Worm (Caenorhabditis elegans) whole organism, L4 larva: ENCODE data around the gene klo-2.
"Not testable (repeated sequence)": the region's sequence is repeated elsewhere in the genome, so short reads cannot be mapped to it uniquely, and the experiment has no call there.

Experiments used
- F26F4.8 ChIP-seq: fragments of 200-800 bp; sonication (Bioruptor generic); conservative IDR thresholded peaks from 2 replicates; pipeline ENCODE4 v1.3.6; 2022; ENCODE audit warnings: missing genetic modification characterization, missing compliant biosample characterization
- F49E8.2 ChIP-seq: sonication (generic microtip); optimal IDR thresholded peaks from 2 replicates; lab custom pipeline; 2016; ENCODE audit warnings: missing compliant biosample characterization, mild to moderate bottlenecking, missing genetic modification characterization, borderline replicate concordance
- T26A8.4 ChIP-seq: fragments of 200-800 bp; sonication (Bioruptor generic); IDR thresholded peaks from 2 replicates; pipeline ENCODE4 v1.3.6; 2022; ENCODE audit warnings: missing genetic modification characterization, missing compliant biosample characterization
- ZK337.2 ChIP-seq: fragments of 200-800 bp; sonication (Bioruptor generic); IDR thresholded peaks from 2 replicates; pipeline ENCODE4 v1.3.6; 2022; ENCODE audit warnings: missing genetic modification reagents, missing genetic modification characterization, missing compliant biosample characterization
- ZK546.5 ChIP-seq, 2 experiments: sonication (generic microtip); optimal IDR thresholded peaks; 2 replicates each; lab custom pipeline; 2017; ENCODE audit warnings: missing biosample characterization in 2 of 2, missing genetic modification characterization in 2 of 2
- aly-2 ChIP-seq: sonication (generic microtip); optimal IDR thresholded peaks from 2 replicates; lab custom pipeline; 2018; ENCODE audit warnings: missing biosample characterization, missing genetic modification characterization
- arid-1 ChIP-seq: fragments of 200-800 bp; sonication (Bioruptor generic); conservative IDR thresholded peaks from 2 replicates; pipeline ENCODE4 v1.3.6; 2022; ENCODE audit warnings: missing genetic modification reagents, missing genetic modification characterization, missing compliant biosample characterization
- attf-4 ChIP-seq: sonication (generic microtip); optimal IDR thresholded peaks from 3 replicates; lab custom pipeline; 2017; ENCODE audit warnings: missing biosample characterization, missing genetic modification characterization
- ceh-32 ChIP-seq: sonication (generic microtip); optimal IDR thresholded peaks from 2 replicates; lab custom pipeline; 2016; ENCODE audit warnings: mild to moderate bottlenecking, missing genetic modification characterization, missing compliant biosample characterization; ENCODE audit not compliant: poor library complexity
- daf-16 ChIP-seq, 3 experiments: sonication (generic microtip); optimal IDR thresholded peaks; 2 replicates each; lab custom pipeline; 2016 to 2017; ENCODE audit warnings: missing genetic modification characterization in 3 of 3, missing genetic modification reagents in 3 of 3, mild to moderate bottlenecking in 2 of 3, missing compliant biosample characterization in 2 of 3, missing biosample characterization in 1 of 3, moderate library complexity in 1 of 3
- dmd-6 ChIP-seq: fragments of 200-800 bp; sonication (Bioruptor generic); IDR thresholded peaks from 2 replicates; pipeline ENCODE4 v1.3.6; 2022; ENCODE audit warnings: missing genetic modification reagents, missing genetic modification characterization, missing compliant biosample characterization
- dmd-8 ChIP-seq: fragments of 200-800 bp; sonication (Bioruptor generic); IDR thresholded peaks from 2 replicates; pipeline ENCODE4 v1.3.6; 2022; ENCODE audit warnings: missing genetic modification characterization, missing compliant biosample characterization
- dpl-1 ChIP-seq: fragments of 150-350 bp; optimal IDR thresholded peaks from 2 replicates; lab custom pipeline; 2014; ENCODE audit warnings: missing biosample characterization, missing genetic modification reagents, missing genetic modification characterization
- egl-43 ChIP-seq: fragments of 200-800 bp; sonication (Bioruptor generic); IDR thresholded peaks from 2 replicates; pipeline ENCODE4 v1.3.6; 2022; ENCODE audit warnings: missing genetic modification reagents, missing genetic modification characterization, missing compliant biosample characterization
- hlh-11 ChIP-seq: fragments of 200-800 bp; sonication (Bioruptor generic); optimal IDR thresholded peaks from 2 replicates; lab custom pipeline; 2018; ENCODE audit warnings: mild to moderate bottlenecking, missing genetic modification characterization, missing compliant biosample characterization
- hlh-30 ChIP-seq: sonication (generic microtip); optimal IDR thresholded peaks from 2 replicates; lab custom pipeline; 2017; ENCODE audit warnings: antibody characterized with exemption, mild to moderate bottlenecking, missing genetic modification characterization, missing compliant biosample characterization; ENCODE audit not compliant: insufficient read depth
- lim-7 ChIP-seq: fragments of 200-800 bp; sonication (Bioruptor generic); IDR thresholded peaks from 2 replicates; pipeline ENCODE4 v1.3.6; 2022; ENCODE audit warnings: missing genetic modification characterization, missing compliant biosample characterization
- lin-1 ChIP-seq: fragments of 200-800 bp; sonication (Bioruptor generic); IDR thresholded peaks from 2 replicates; pipeline ENCODE4 v1.3.6; 2022; ENCODE audit warnings: missing genetic modification reagents, missing genetic modification characterization, missing compliant biosample characterization
- lin-13 ChIP-seq: fragments of 150-350 bp; optimal IDR thresholded peaks from 2 replicates; lab custom pipeline; 2014; ENCODE audit warnings: missing biosample characterization, missing genetic modification reagents, missing genetic modification characterization
- lin-38 ChIP-seq: fragments of 200-800 bp; sonication (Bioruptor generic); IDR thresholded peaks from 2 replicates; pipeline ENCODE4 v1.3.6; 2022; ENCODE audit warnings: missing genetic modification reagents, missing genetic modification characterization, missing compliant biosample characterization
- lin-39 ChIP-seq: fragments of 150-350 bp; optimal IDR thresholded peaks from 2 replicates; lab custom pipeline; 2014; ENCODE audit warnings: missing biosample characterization, missing genetic modification reagents, missing genetic modification characterization
- lsy-2 ChIP-seq, 2 experiments: fragments of 150-350 bp in 1 of 2; sonication (generic microtip) in 1 of 2; optimal IDR thresholded peaks; 2 replicates each; lab custom pipeline; 2014 to 2017; ENCODE audit warnings: missing biosample characterization in 2 of 2, missing genetic modification characterization in 2 of 2
- madf-9 ChIP-seq: fragments of 200-800 bp; sonication (Bioruptor generic); conservative IDR thresholded peaks from 2 replicates; pipeline ENCODE4 v1.3.6; 2022; ENCODE audit warnings: missing genetic modification reagents, missing genetic modification characterization, missing compliant biosample characterization
- mdt-29 ChIP-seq: fragments of 200-800 bp; sonication (Bioruptor generic); IDR thresholded peaks from 2 replicates; pipeline ENCODE4 v1.3.6; 2022; ENCODE audit warnings: missing genetic modification reagents, missing genetic modification characterization, missing compliant biosample characterization
- mxl-2 ChIP-seq: fragments of 200-800 bp; sonication (Bioruptor generic); conservative IDR thresholded peaks from 2 replicates; pipeline ENCODE4 v1.3.6; 2022; ENCODE audit warnings: missing genetic modification reagents, missing genetic modification characterization, missing compliant biosample characterization
- nhr-11 ChIP-seq: fragments of 150-350 bp; optimal IDR thresholded peaks from 2 replicates; lab custom pipeline; 2014; ENCODE audit warnings: missing biosample characterization, missing genetic modification characterization
- nhr-41 ChIP-seq: fragments of 200-800 bp; sonication (Bioruptor generic); IDR thresholded peaks from 2 replicates; pipeline ENCODE4 v1.3.6; 2022; ENCODE audit warnings: missing genetic modification reagents, missing genetic modification characterization, missing compliant biosample characterization
- nhr-42 ChIP-seq: fragments of 200-800 bp; sonication (Bioruptor generic); IDR thresholded peaks from 2 replicates; pipeline ENCODE4 v1.3.6; 2022; ENCODE audit warnings: missing genetic modification characterization, missing compliant biosample characterization
- nhr-6 ChIP-seq: fragments of 150-350 bp; optimal IDR thresholded peaks from 2 replicates; lab custom pipeline; 2014; ENCODE audit warnings: missing biosample characterization, missing genetic modification characterization
- nhr-77 ChIP-seq: fragments of 150-350 bp; optimal IDR thresholded peaks from 2 replicates; lab custom pipeline; 2014; ENCODE audit warnings: missing biosample characterization, missing genetic modification characterization
- pha-4 ChIP-seq, 2 experiments: fragments of 150-350 bp in 1 of 2; fragments of 200-800 bp in 1 of 2; sonication (Bioruptor generic) in 1 of 2; IDR thresholded peaks in 1 of 2; optimal IDR thresholded peaks in 1 of 2; 2 replicates each; pipeline versions ENCODE4 v1.3.6 to Lab custom; 2014 to 2022; ENCODE audit warnings: missing genetic modification characterization in 2 of 2, missing genetic modification reagents in 2 of 2, missing biosample characterization in 1 of 2, missing compliant biosample characterization in 1 of 2
- pqm-1 ChIP-seq: sonication (generic microtip); optimal IDR thresholded peaks from 2 replicates; lab custom pipeline; 2017; ENCODE audit warnings: missing biosample characterization, missing genetic modification characterization
- saeg-2 ChIP-seq: fragments of 200-800 bp; sonication (Bioruptor generic); IDR thresholded peaks from 2 replicates; pipeline ENCODE4 v1.3.6; 2022; ENCODE audit warnings: missing genetic modification reagents, missing genetic modification characterization, missing compliant biosample characterization
- set-16 ChIP-seq: fragments of 200-800 bp; sonication (Bioruptor generic); IDR thresholded peaks from 2 replicates; pipeline ENCODE4 v1.3.6; 2022; ENCODE audit warnings: missing genetic modification reagents, missing genetic modification characterization, missing compliant biosample characterization
- snpc-1.2 ChIP-seq: fragments of 200-800 bp; sonication (Bioruptor generic); IDR thresholded peaks from 2 replicates; pipeline ENCODE4 v1.3.6; 2022; ENCODE audit warnings: missing genetic modification reagents, missing genetic modification characterization, missing compliant biosample characterization
- tag-97 ChIP-seq: fragments of 200-800 bp; sonication (Bioruptor generic); IDR thresholded peaks from 2 replicates; pipeline ENCODE4 v1.3.6; 2022; ENCODE audit warnings: missing genetic modification characterization, missing compliant biosample characterization
- tra-1 ChIP-seq: fragments of 200-800 bp; sonication (Bioruptor generic); IDR thresholded peaks from 2 replicates; pipeline ENCODE4 v1.3.6; 2022; ENCODE audit warnings: missing genetic modification reagents, missing genetic modification characterization, missing compliant biosample characterization
- zip-2 ChIP-seq: fragments of 150-350 bp; optimal IDR thresholded peaks from 2 replicates; lab custom pipeline; 2014; ENCODE audit warnings: missing biosample characterization, missing genetic modification characterization
- ztf-7 ChIP-seq: fragments of 150-350 bp; optimal IDR thresholded peaks from 2 replicates; lab custom pipeline; 2014; ENCODE audit warnings: missing biosample characterization, missing genetic modification characterization

The klo-2 gene

ce11 chrIII:2458742-2459141, 12.7 kb downstream of the klo-2 start, which contains the start of gene E02H9.3:
TSS of gene E02H9.3 (plus strand) at chrIII:2459042.
- TF ChIP-seq pqm-1 (tag; lab: Kevin White, UChicago) (peak; percentile 10), dmd-6 (GFP tag; lab: Robert Waterston, UW) (0 out of 2 replicates have a peak, but pooled peaks have one; percentile 10)
- TF ChIP-seq, all 104 proteins: peak for 2; not testable (repeated sequence) for 102

ce11 chrIII:2460403-2460802, 14.4 kb downstream of the klo-2 start:
- TF ChIP-seq lim-7 (GFP tag; lab: Robert Waterston, UW), result 0 out of 2 replicates have a peak, but pooled peaks have one; percentile 18
- TF ChIP-seq snpc-1.2 (GFP tag; lab: Robert Waterston, UW), result 0 out of 2 replicates have a peak, but pooled peaks have one; percentile 31
- 0 out of 2 replicates have a peak, but pooled peaks have one; percentile 57 for TF ChIP-seq egl-43 (GFP tag; lab: Robert Waterston, UW)
- peak; percentile 64 for TF ChIP-seq lin-38 (GFP tag; lab: Robert Waterston, UW)
- TF ChIP-seq dmd-8, result peak; percentile 77
- 0 out of 2 replicates have a peak, but pooled peaks have one; percentile 36 for TF ChIP-seq pha-4 (GFP tag; IDR thresholded peaks at IDR 0.05; lab: Robert Waterston, UW)
- not testable (repeated sequence) for TF ChIP-seq pha-4 (tag; optimal IDR thresholded peaks at IDR 0.05; lab: Kevin White, UChicago)
- 0 out of 2 replicates have a peak, but pooled peaks have one; percentile 20 for TF ChIP-seq saeg-2

- TF ChIP-seq nhr-41 (GFP tag; lab: Robert Waterston, UW) (no peak), mdt-29 (GFP tag; lab: Robert Waterston, UW) (no peak), lin-39 (tag; lab: Kevin White, UChicago) (no peak), ZK546.5 (tag; optimal IDR thresholded peaks at IDR 0.05; lab: Kevin White, UChicago) (no peak), nhr-77 (tag; lab: Kevin White, UChicago) (no peak), F49E8.2 (tag; lab: Kevin White, UChicago) (no peak), ztf-7 (tag; lab: Kevin White, UChicago) (no peak), mxl-2 (no peak), ceh-32 (no peak)
Observed at ce11 chrIII:2468202-2468601, 22.2 kb downstream of the klo-2 start, which contains the start of the genes E02H9.9 and E02H9.1. TSS of gene E02H9.9 (minus strand) at chrIII:2468302. TSS of gene E02H9.1 (plus strand) at chrIII:2468486.

- TF ChIP-seq set-16 (GFP tag; lab: Robert Waterston, UW), result peak; percentile 74
Observed at ce11 chrIII:2470757-2471509, 24.9 kb downstream of the klo-2 start.

- no peak for TF ChIP-seq nhr-42 (GFP tag; lab: Robert Waterston, UW)
- peak in 1 of 2 experiments; percentile 73 for TF ChIP-seq lsy-2 (tag; optimal IDR thresholded peaks at IDR 0.05; lab: Kevin White, UChicago)
- TF ChIP-seq set-16 (GFP tag; lab: Robert Waterston, UW), result peak; percentile 38; the same call in 1 of the 2 replicates
- TF ChIP-seq dmd-8, result no peak
- TF ChIP-seq nhr-6, result peak; percentile 39
- TF ChIP-seq zip-2 (tag; lab: Kevin White, UChicago), result no peak
- TF ChIP-seq arid-1 (GFP tag; lab: Robert Waterston, UW), result 0 out of 2 replicates have a peak, but pooled peaks have one; percentile 23
- TF ChIP-seq lin-13, result peak; percentile 54
- no peak for TF ChIP-seq nhr-11
- no peak for TF ChIP-seq aly-2 (tag; lab: Kevin White, UChicago)
- TF ChIP-seq tra-1 (GFP tag; lab: Robert Waterston, UW), result no peak
- TF ChIP-seq hlh-30 (tag; lab: Kevin White, UChicago), result peak; percentile 83
- TF ChIP-seq madf-9 (GFP tag; lab: Robert Waterston, UW), result no peak
- TF ChIP-seq ztf-7 (tag; lab: Kevin White, UChicago), result no peak
- no peak for TF ChIP-seq daf-16 (GFP tag; optimal IDR thresholded peaks at IDR 0.05; lab: Kevin White, UChicago)
- TF ChIP-seq daf-16 (tag; optimal IDR thresholded peaks at IDR 0.05; lab: Kevin White, UChicago), result peak; percentile 47
- 0 out of 2 replicates have a peak, but pooled peaks have one; percentile 32 for TF ChIP-seq T26A8.4 (GFP tag; lab: Robert Waterston, UW)
- no peak for TF ChIP-seq tag-97 (GFP tag; lab: Robert Waterston, UW)
- peak; percentile 77 for TF ChIP-seq hlh-11 (tag; lab: Kevin White, UChicago)
- TF ChIP-seq lin-1 (GFP tag; lab: Robert Waterston, UW), result no peak
- no peak for TF ChIP-seq F26F4.8
- TF ChIP-seq attf-4 (tag; lab: Kevin White, UChicago), result no peak
- TF ChIP-seq F49E8.2 (tag; lab: Kevin White, UChicago), result no peak
- TF ChIP-seq ZK337.2 (GFP tag; lab: Robert Waterston, UW), result peak; percentile 40; the same call in 1 of the 2 replicates
- no peak for TF ChIP-seq saeg-2
- TF ChIP-seq dpl-1 (GFP tag; lab: Kevin White, UChicago), result peak; percentile 57
Observed at ce11 chrIII:2471855-2472254, 25.8 kb downstream of the klo-2 start.
